Worm (Caenorhabditis elegans) whole organism, mixed stage, embryonic: ENCODE data around the gene F12A10.6.

Experiments
- M03D4.4 ChIP-seq: sonication (generic microtip); optimal IDR thresholded peaks from 2 replicates; lab custom pipeline; 2017; ENCODE audit warnings: mild to moderate bottlenecking, missing genetic modification characterization, missing compliant biosample characterization
- bed-3 ChIP-seq: fragments of 200-800 bp; sonication (Bioruptor generic); optimal IDR thresholded peaks from 3 replicates; lab custom pipeline; 2018; ENCODE audit warnings: mild to moderate bottlenecking, missing genetic modification characterization, moderate library complexity, missing compliant biosample characterization
- lin-13 ChIP-seq: fragments of 150-350 bp; optimal IDR thresholded peaks from 2 replicates; lab custom pipeline; 2014; ENCODE audit warnings: missing biosample characterization, missing genetic modification characterization
- lsy-2 ChIP-seq: fragments of 150-350 bp; optimal IDR thresholded peaks from 2 replicates; lab custom pipeline; 2014; ENCODE audit warnings: missing biosample characterization, missing genetic modification characterization
- nhr-76 ChIP-seq: sonication (generic microtip); optimal IDR thresholded peaks from 2 replicates; lab custom pipeline; 2017; ENCODE audit warnings: missing biosample characterization, missing genetic modification characterization
- pha-4 ChIP-seq: fragments of 150-350 bp; optimal IDR thresholded peaks from 2 replicates; lab custom pipeline; 2018; ENCODE audit warnings: missing biosample characterization, missing genetic modification reagents, missing genetic modification characterization
- sptf-1 ChIP-seq: sonication (generic microtip); optimal IDR thresholded peaks from 2 replicates; lab custom pipeline; 2017; ENCODE audit warnings: mild to moderate bottlenecking, missing genetic modification characterization, moderate library complexity, missing compliant biosample characterization
- unc-62 ChIP-seq: fragments of 150-350 bp; optimal IDR thresholded peaks from 2 replicates; lab custom pipeline; 2014; ENCODE audit warnings: missing biosample characterization, missing genetic modification reagents, missing genetic modification characterization

DNA sequence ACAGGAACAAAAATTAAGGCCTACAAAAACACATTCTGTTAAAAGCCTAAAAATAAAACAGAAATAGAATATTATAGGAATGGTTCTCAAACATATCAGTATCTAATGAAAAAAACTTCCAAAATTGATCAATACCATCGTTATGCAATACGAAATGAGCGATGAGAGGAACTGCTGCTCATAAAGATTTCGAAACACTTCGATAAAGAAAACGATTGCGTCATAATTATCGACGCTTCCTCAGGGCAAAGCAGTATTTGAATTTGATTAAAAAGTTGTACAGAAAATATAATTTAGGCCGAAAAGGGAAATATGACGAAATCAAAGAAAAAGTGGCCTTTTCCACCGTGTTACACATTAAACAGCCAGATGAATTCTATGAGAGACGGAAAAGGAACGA is 23.8 kb upstream of the F12A10.6 start:
- TF ChIP-seq pha-4 (tag; lab: Kevin White, UChicago) (no peak), unc-62 (no peak), bed-3 (GFP tag; lab: Kevin White, UChicago) (no peak), M03D4.4 (tag; lab: Kevin White, UChicago) (no peak), nhr-76 (tag; lab: Kevin White, UChicago) (no peak), sptf-1 (no peak), lin-13 (tag; lab: Kevin White, UChicago) (no peak), lsy-2 (no peak)
